Worm (Caenorhabditis elegans) whole organism, late embryonic: ENCODE measurements around the gene R10E9.4.
A peak's percentile ranks its signal among the peaks of the same experiment; 100 is the strongest.

Experiments
- C38D4.7 ChIP-seq: fragments of 200-800 bp; sonication (Bioruptor generic); optimal IDR thresholded peaks from 2 replicates; lab custom pipeline; 2018; ENCODE audit warnings: mild to moderate bottlenecking, missing genetic modification characterization, moderate library complexity, missing compliant biosample characterization
- K02D7.2 ChIP-seq: sonication (generic microtip); optimal IDR thresholded peaks from 2 replicates; lab custom pipeline; 2017; ENCODE audit warnings: mild to moderate bottlenecking, missing genetic modification characterization, missing compliant biosample characterization
- K09A11.1 ChIP-seq: sonication (generic microtip); optimal IDR thresholded peaks from 2 replicates; lab custom pipeline; 2017; ENCODE audit warnings: antibody characterized with exemption, mild to moderate bottlenecking, missing genetic modification characterization, missing compliant biosample characterization; ENCODE audit not compliant: insufficient read depth
- T23F11.4 ChIP-seq: fragments of 200-800 bp; sonication (Bioruptor generic); optimal IDR thresholded peaks from 2 replicates; lab custom pipeline; 2018; ENCODE audit warnings: mild to moderate bottlenecking, missing genetic modification characterization, missing compliant biosample characterization
- Y22D7AL.16 ChIP-seq: sonication (generic microtip); optimal IDR thresholded peaks from 2 replicates; lab custom pipeline; 2016; ENCODE audit warnings: missing genetic modification characterization, missing compliant biosample characterization
- ahr-1 ChIP-seq: sonication (generic microtip); optimal IDR thresholded peaks from 2 replicates; lab custom pipeline; 2016; ENCODE audit warnings: missing genetic modification characterization, missing compliant biosample characterization
- ceh-14 ChIP-seq: sonication (generic microtip); optimal IDR thresholded peaks from 2 replicates; lab custom pipeline; 2016; ENCODE audit warnings: missing genotype, missing genetic modification characterization, missing compliant biosample characterization
- ceh-18 ChIP-seq: sonication (generic microtip); optimal IDR thresholded peaks from 2 replicates; lab custom pipeline; 2016; ENCODE audit warnings: missing genetic modification characterization, missing compliant biosample characterization
- ceh-22 ChIP-seq: sonication (generic microtip); optimal IDR thresholded peaks from 2 replicates; lab custom pipeline; 2017; ENCODE audit warnings: missing biosample characterization, missing genetic modification characterization
- ceh-30 ChIP-seq: fragments of 150-350 bp; optimal IDR thresholded peaks from 2 replicates; lab custom pipeline; 2014; ENCODE audit warnings: missing biosample characterization, missing genetic modification characterization
- ceh-31 ChIP-seq: sonication (generic microtip); optimal IDR thresholded peaks from 2 replicates; lab custom pipeline; 2016; ENCODE audit warnings: missing genetic modification characterization, missing compliant biosample characterization
- ceh-34 ChIP-seq: sonication (generic microtip); optimal IDR thresholded peaks from 2 replicates; lab custom pipeline; 2016; ENCODE audit warnings: mild to moderate bottlenecking, missing genetic modification characterization, missing compliant biosample characterization
- ceh-45 ChIP-seq: fragments of 200-800 bp; sonication (Bioruptor generic); IDR thresholded peaks from 2 replicates; pipeline ENCODE4 v1.3.6; 2022; ENCODE audit warnings: missing genetic modification reagents, missing genetic modification characterization, missing compliant biosample characterization
- ceh-48 ChIP-seq: sonication (generic microtip); optimal IDR thresholded peaks from 2 replicates; lab custom pipeline; 2016; ENCODE audit warnings: missing genetic modification characterization, inconsistent platforms, missing compliant biosample characterization
- ceh-6 ChIP-seq: fragments of 200-800 bp; sonication (Bioruptor generic); optimal IDR thresholded peaks from 2 replicates; lab custom pipeline; 2018; ENCODE audit warnings: mild to moderate bottlenecking, missing genetic modification characterization, missing compliant biosample characterization
- che-1 ChIP-seq: sonication (generic microtip); optimal IDR thresholded peaks from 2 replicates; lab custom pipeline; 2016; ENCODE audit warnings: mild to moderate bottlenecking, missing genetic modification characterization, missing compliant biosample characterization
- dve-1 ChIP-seq: sonication (generic microtip); optimal IDR thresholded peaks from 2 replicates; lab custom pipeline; 2017; ENCODE audit warnings: antibody characterized with exemption, mild to moderate bottlenecking, missing genetic modification characterization, missing compliant biosample characterization
- elt-2 ChIP-seq: sonication (generic microtip); optimal IDR thresholded peaks from 2 replicates; lab custom pipeline; 2016; ENCODE audit warnings: missing genetic modification reagents, missing genetic modification characterization, missing compliant biosample characterization
- elt-4 ChIP-seq: sonication (generic microtip); optimal IDR thresholded peaks from 2 replicates; lab custom pipeline; 2016; ENCODE audit warnings: missing genetic modification characterization, missing compliant biosample characterization
- fkh-6 ChIP-seq: sonication (generic microtip); optimal IDR thresholded peaks from 2 replicates; lab custom pipeline; 2016; ENCODE audit warnings: missing genetic modification characterization, missing compliant biosample characterization
- hlh-13 ChIP-seq: fragments of 200-800 bp; sonication (Bioruptor generic); optimal IDR thresholded peaks from 2 replicates; lab custom pipeline; 2018; ENCODE audit warnings: mild to moderate bottlenecking, missing genetic modification characterization, missing compliant biosample characterization
- hlh-15 ChIP-seq: sonication (generic microtip); optimal IDR thresholded peaks from 2 replicates; lab custom pipeline; 2016; ENCODE audit warnings: missing genetic modification characterization, missing compliant biosample characterization
- lim-6 ChIP-seq: sonication (generic microtip); optimal IDR thresholded peaks from 2 replicates; lab custom pipeline; 2016; ENCODE audit warnings: missing genetic modification characterization, missing compliant biosample characterization
- madf-2 ChIP-seq: sonication (generic microtip); optimal IDR thresholded peaks from 2 replicates; lab custom pipeline; 2017; ENCODE audit warnings: missing genetic modification characterization, missing compliant biosample characterization
- mec-3 ChIP-seq: sonication (generic microtip); optimal IDR thresholded peaks from 2 replicates; lab custom pipeline; 2016; ENCODE audit warnings: borderline replicate concordance, missing genetic modification characterization, missing compliant biosample characterization
- nfya-1 ChIP-seq: sonication (generic microtip); optimal IDR thresholded peaks from 2 replicates; lab custom pipeline; 2017; ENCODE audit warnings: missing genetic modification characterization, mild to moderate bottlenecking, missing compliant biosample characterization, antibody characterized with exemption, moderate library complexity
- nhr-232 ChIP-seq: sonication (generic microtip); optimal IDR thresholded peaks from 2 replicates; lab custom pipeline; 2016; ENCODE audit warnings: missing genetic modification characterization, missing compliant biosample characterization
- pat-9 ChIP-seq: fragments of 200-800 bp; sonication (Bioruptor generic); optimal IDR thresholded peaks from 2 replicates; lab custom pipeline; 2018; ENCODE audit warnings: mild to moderate bottlenecking, missing genetic modification characterization, moderate library complexity, missing compliant biosample characterization
- pax-1 ChIP-seq: fragments of 150-350 bp; optimal IDR thresholded peaks from 2 replicates; lab custom pipeline; 2014; ENCODE audit warnings: missing biosample characterization, missing genetic modification characterization
- pros-1 ChIP-seq: fragments of 150-350 bp; optimal IDR thresholded peaks from 2 replicates; lab custom pipeline; 2014; ENCODE audit warnings: missing biosample characterization, missing genetic modification reagents, missing genetic modification characterization
- rnt-1 ChIP-seq: sonication (generic microtip); optimal IDR thresholded peaks from 2 replicates; lab custom pipeline; 2016; ENCODE audit warnings: missing genetic modification characterization, missing compliant biosample characterization
- sdc-2 ChIP-seq: sonication (generic microtip); optimal IDR thresholded peaks from 2 replicates; lab custom pipeline; 2016; ENCODE audit warnings: missing genotype, missing genetic modification characterization, missing compliant biosample characterization
- sox-2 ChIP-seq: fragments of 200-800 bp; sonication (Bioruptor generic); IDR thresholded peaks from 2 replicates; pipeline ENCODE4 v1.3.6; 2022; ENCODE audit warnings: missing genetic modification reagents, missing genetic modification characterization, missing compliant biosample characterization
- tbx-7 ChIP-seq: sonication (generic microtip); optimal IDR thresholded peaks from 2 replicates; lab custom pipeline; 2016; ENCODE audit warnings: missing genotype, missing genetic modification characterization, missing compliant biosample characterization
- unc-3 ChIP-seq, 2 experiments: fragments of 200-800 bp in 1 of 2; sonication (Bioruptor generic) in 1 of 2; sonication (generic microtip) in 1 of 2; conservative IDR thresholded peaks in 1 of 2; optimal IDR thresholded peaks in 1 of 2; 2 replicates each; pipeline versions ENCODE4 v1.3.6 to Lab custom; 2016 to 2022; ENCODE audit warnings: missing compliant biosample characterization in 2 of 2, missing genetic modification characterization in 2 of 2, missing genetic modification reagents in 1 of 2
- unc-42 ChIP-seq: sonication (generic microtip); optimal IDR thresholded peaks from 2 replicates; lab custom pipeline; 2016; ENCODE audit warnings: missing genotype, missing genetic modification characterization, missing compliant biosample characterization
- ztf-16 ChIP-seq: sonication (generic microtip); optimal IDR thresholded peaks from 2 replicates; lab custom pipeline; 2017; ENCODE audit warnings: missing genetic modification characterization, missing compliant biosample characterization

R10E9.4 gene

ce11 chrIII:3972687-3973086 lies at the start of gene R10E9.4:
R10E9.4 (minus strand) TSS chrIII:3972787.
- TF ChIP-seq mec-3 (tag; lab: Kevin White, UChicago) (no peak), sdc-2 (tag; lab: Kevin White, UChicago) (no peak), hlh-13 (GFP tag; lab: Kevin White, UChicago) (no peak), madf-2 (tag; lab: Kevin White, UChicago) (no peak), Y22D7AL.16 (tag; lab: Kevin White, UChicago) (no peak), ceh-30 (no peak), ceh-34 (tag; lab: Kevin White, UChicago) (no peak), fkh-6 (tag; lab: Kevin White, UChicago) (no peak), che-1 (tag; lab: Kevin White, UChicago) (no peak), elt-2 (tag; lab: Kevin White, UChicago) (no peak), ceh-45 (GFP tag; lab: Robert Waterston, UW) (no peak), ceh-6 (GFP tag; lab: Kevin White, UChicago) (no peak), pax-1 (tag; lab: Kevin White, UChicago) (no peak), dve-1 (tag; lab: Kevin White, UChicago) (no peak)
- TF ChIP-seq, all 69 proteins: peak for 0

DNA sequence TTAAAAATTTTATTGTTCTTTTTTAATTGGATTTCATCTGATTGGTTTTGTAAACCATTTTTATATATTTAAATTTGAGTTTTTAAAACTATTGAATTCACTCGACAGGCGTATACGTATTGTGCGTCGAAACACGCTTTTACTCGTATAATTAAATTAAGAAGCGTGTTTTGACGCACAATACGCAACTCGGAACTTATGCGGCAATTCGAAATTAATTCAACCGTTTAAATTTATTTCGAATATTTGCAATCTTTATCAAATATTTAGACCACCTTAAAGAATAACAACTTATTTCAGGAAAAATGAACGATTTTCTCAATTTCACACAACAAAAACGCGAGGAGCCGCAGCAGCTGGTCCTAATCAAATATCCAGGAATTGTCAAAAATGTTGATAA lies 49.3 kb upstream of the R10E9.4 start, which contains the start of gene tftc-5:
tftc-5 (plus strand) TSS at position 301 of the 400 bp plus-strand sequence.
- TF ChIP-seq ceh-45 (GFP tag; lab: Robert Waterston, UW): no peak

- peak; percentile 45 for TF ChIP-seq unc-42
- TF ChIP-seq ceh-18 (tag; lab: Kevin White, UChicago): peak; percentile 25
- peak; percentile 73 for TF ChIP-seq nfya-1
- TF ChIP-seq madf-2 (tag; lab: Kevin White, UChicago): no peak
- TF ChIP-seq dve-1 (tag; lab: Kevin White, UChicago): peak; percentile 8
- TF ChIP-seq sox-2: no peak
- TF ChIP-seq ceh-22: no peak
- no peak for TF ChIP-seq lim-6 (tag; lab: Kevin White, UChicago)
- peak; percentile 23 for TF ChIP-seq rnt-1 (tag; lab: Kevin White, UChicago)
- peak; percentile 35 for TF ChIP-seq ceh-31
- peak; percentile 31 for TF ChIP-seq ztf-16
Measured at ce11 chrIII:4019801-4020200, 47.2 kb upstream of the R10E9.4 start, which contains the start of gene snpc-3.4. snpc-3.4 (plus strand) TSS chrIII:4020037.

ce11 chrIII:4018591-4019580 lies 46.3 kb upstream of the R10E9.4 start:
- TF ChIP-seq nhr-232 (tag; lab: Kevin White, UChicago) (no peak), rnt-1 (tag; lab: Kevin White, UChicago) (no peak), elt-2 (tag; lab: Kevin White, UChicago) (peak; percentile 75), pat-9 (tag; lab: Kevin White, UChicago) (no peak)

- TF ChIP-seq Y22D7AL.16 (tag; lab: Kevin White, UChicago) (no peak), C38D4.7 (peak; percentile 8), unc-42 (peak; percentile 50), ceh-14 (tag; lab: Kevin White, UChicago) (no peak), ceh-48 (tag; lab: Kevin White, UChicago) (peak; percentile 36), ceh-18 (tag; lab: Kevin White, UChicago) (no peak), nhr-232 (tag; lab: Kevin White, UChicago) (no peak), K02D7.2 (tag; lab: Kevin White, UChicago) (no peak), ceh-6 (GFP tag; lab: Kevin White, UChicago) (peak; percentile 3), unc-3 (GFP tag; conservative IDR thresholded peaks at IDR 0.05; lab: Robert Waterston, UW) (no peak), unc-3 (tag; optimal IDR thresholded peaks at IDR 0.05; lab: Kevin White, UChicago) (peak; percentile 5), tbx-7 (no peak), hlh-15 (tag; lab: Kevin White, UChicago) (no peak), lim-6 (tag; lab: Kevin White, UChicago) (no peak), ahr-1 (no peak), K09A11.1 (tag; lab: Kevin White, UChicago) (no peak), elt-4 (tag; lab: Kevin White, UChicago) (no peak), nfya-1 (no peak), pros-1 (no peak), ceh-31 (peak; percentile 8), T23F11.4 (no peak)
Measured at ce11 chrIII:4018095-4018498, 45.5 kb upstream of the R10E9.4 start.
